Worm (Caenorhabditis elegans) whole organism, L1 larva: ENCODE results near the gene fkh-6.
A peak's percentile ranks its signal among the peaks of the same experiment; 100 is the strongest.

ENCODE experiments used
- C16A3.4 ChIP-seq: fragments of 150-350 bp; optimal IDR thresholded peaks from 2 replicates; lab custom pipeline; 2014; ENCODE audit warnings: missing biosample characterization, missing genetic modification characterization
- C34B4.2 ChIP-seq: sonication (generic microtip); optimal IDR thresholded peaks from 2 replicates; lab custom pipeline; 2017; ENCODE audit warnings: mild to moderate bottlenecking, missing genetic modification characterization, missing compliant biosample characterization
- F16B12.6 ChIP-seq: fragments of 150-350 bp; optimal IDR thresholded peaks from 2 replicates; lab custom pipeline; 2014; ENCODE audit warnings: missing biosample characterization, missing genetic modification characterization
- Y116A8C.19 ChIP-seq: sonication (generic microtip); optimal IDR thresholded peaks from 2 replicates; lab custom pipeline; 2016; ENCODE audit warnings: missing compliant biosample characterization, missing genetic modification characterization, borderline replicate concordance
- alr-1 ChIP-seq: fragments of 200-800 bp; sonication (Bioruptor generic); optimal IDR thresholded peaks from 2 replicates; lab custom pipeline; 2018; ENCODE audit warnings: borderline replicate concordance, mild to moderate bottlenecking, missing genetic modification characterization, missing compliant biosample characterization
- ama-1 ChIP-seq: fragments of 150-350 bp; optimal IDR thresholded peaks from 2 replicates; lab custom pipeline; 2014
- blmp-1 ChIP-seq: fragments of 150-350 bp; optimal IDR thresholded peaks from 2 replicates; lab custom pipeline; 2014; ENCODE audit warnings: missing biosample characterization, missing genetic modification characterization
- ceh-63 ChIP-seq: fragments of 200-800 bp; sonication (Bioruptor generic); optimal IDR thresholded peaks from 2 replicates; lab custom pipeline; 2018; ENCODE audit warnings: mild to moderate bottlenecking, missing genetic modification characterization, missing compliant biosample characterization
- ceh-82 ChIP-seq, 3 experiments: fragments of 150-350 bp in 1 of 3; sonication (generic microtip) in 2 of 3; optimal IDR thresholded peaks; 2 replicates each; lab custom pipeline; 2014 to 2017; ENCODE audit warnings: missing biosample characterization in 3 of 3, missing genetic modification characterization in 3 of 3
- ceh-88 ChIP-seq: fragments of 200-800 bp; sonication (Bioruptor generic); IDR thresholded peaks from 2 replicates; pipeline ENCODE4 v1.3.6; 2022; ENCODE audit warnings: missing genetic modification characterization, missing compliant biosample characterization
- ceh-90 ChIP-seq: sonication (generic microtip); optimal IDR thresholded peaks from 2 replicates; lab custom pipeline; 2016; ENCODE audit warnings: missing genetic modification characterization, missing compliant biosample characterization
- ces-1 ChIP-seq: fragments of 150-350 bp; optimal IDR thresholded peaks from 2 replicates; lab custom pipeline; 2014; ENCODE audit warnings: missing biosample characterization, missing genetic modification reagents, missing genetic modification characterization
- dpl-1 ChIP-seq, 3 experiments: fragments of 150-350 bp in 2 of 3; sonication (generic microtip) in 1 of 3; optimal IDR thresholded peaks; 2 replicates each; lab custom pipeline; 2014 to 2017; ENCODE audit warnings: missing biosample characterization in 3 of 3, missing genetic modification characterization in 3 of 3, missing genetic modification reagents in 3 of 3
- efl-1 ChIP-seq, 4 experiments: fragments of 150-350 bp; optimal IDR thresholded peaks in 3 of 4; peaks in 1 of 4; 1 replicate in 1 of 4; 2 replicates in 3 of 4; lab custom pipeline; 2014; ENCODE audit warnings: missing biosample characterization in 2 of 4, missing genetic modification characterization in 2 of 4, missing genetic modification reagents in 2 of 4
- efl-3 ChIP-seq: fragments of 200-800 bp; sonication (Bioruptor generic); optimal IDR thresholded peaks from 2 replicates; lab custom pipeline; 2018; ENCODE audit warnings: mild to moderate bottlenecking, missing genetic modification characterization, missing compliant biosample characterization
- elt-3 ChIP-seq, 6 experiments: fragments of 150-350 bp in 1 of 6; sonication (generic microtip); optimal IDR thresholded peaks; 2 replicates each; lab custom pipeline; 2017 to 2018; ENCODE audit warnings: missing biosample characterization in 6 of 6, missing genetic modification characterization in 6 of 6, inconsistent platforms in 1 of 6
- fkh-10 ChIP-seq: sonication (generic microtip); optimal IDR thresholded peaks from 2 replicates; lab custom pipeline; 2017; ENCODE audit warnings: missing biosample characterization, missing genetic modification reagents, missing genetic modification characterization
- fkh-4 ChIP-seq: sonication (generic microtip); optimal IDR thresholded peaks from 2 replicates; lab custom pipeline; 2016; ENCODE audit warnings: missing compliant biosample characterization, missing genetic modification characterization, borderline replicate concordance
- hpl-2 ChIP-seq: fragments of 150-350 bp; optimal IDR thresholded peaks from 2 replicates; lab custom pipeline; 2014; ENCODE audit warnings: missing biosample characterization, missing genetic modification reagents, missing genetic modification characterization
- irx-1 ChIP-seq: sonication (generic microtip); optimal IDR thresholded peaks from 2 replicates; lab custom pipeline; 2016; ENCODE audit warnings: missing genetic modification characterization, missing compliant biosample characterization
- lin-14 ChIP-seq: fragments of 200-800 bp; sonication (Bioruptor generic); optimal IDR thresholded peaks from 2 replicates; lab custom pipeline; 2018; ENCODE audit warnings: mild to moderate bottlenecking, missing genetic modification characterization, moderate library complexity, missing compliant biosample characterization
- lin-15B ChIP-seq: fragments of 150-350 bp; sonication (generic microtip); optimal IDR thresholded peaks from 3 replicates; lab custom pipeline; 2014; ENCODE audit warnings: missing biosample characterization, missing genetic modification characterization
- lin-35 ChIP-seq, 2 experiments: fragments of 150-350 bp; optimal IDR thresholded peaks; 2 replicates each; lab custom pipeline; 2014; ENCODE audit warnings: missing biosample characterization in 2 of 2, missing genetic modification characterization in 2 of 2, missing genetic modification reagents in 2 of 2
- lsy-2 ChIP-seq, 2 experiments: fragments of 150-350 bp; optimal IDR thresholded peaks; 2 replicates each; lab custom pipeline; 2014; ENCODE audit warnings: missing biosample characterization in 2 of 2, missing genetic modification characterization in 2 of 2
- mef-2 ChIP-seq: fragments of 150-350 bp; optimal IDR thresholded peaks from 2 replicates; lab custom pipeline; 2014; ENCODE audit warnings: missing biosample characterization, missing genetic modification characterization
- nhr-19 ChIP-seq: fragments of 200-800 bp; sonication (Bioruptor generic); conservative IDR thresholded peaks from 2 replicates; pipeline ENCODE4 v1.3.6; 2022; ENCODE audit warnings: missing genetic modification characterization, missing compliant biosample characterization
- nhr-20 ChIP-seq: sonication (generic microtip); optimal IDR thresholded peaks from 2 replicates; lab custom pipeline; 2016; ENCODE audit warnings: mild to moderate bottlenecking, missing genetic modification characterization, missing compliant biosample characterization
- nhr-28 ChIP-seq: fragments of 150-350 bp; optimal IDR thresholded peaks from 2 replicates; lab custom pipeline; 2014; ENCODE audit warnings: missing biosample characterization, missing genetic modification characterization
- nhr-71 ChIP-seq: sonication (generic microtip); optimal IDR thresholded peaks from 2 replicates; lab custom pipeline; 2016; ENCODE audit warnings: mild to moderate bottlenecking, missing genetic modification characterization, moderate library complexity, missing compliant biosample characterization
- nhr-84 ChIP-seq: sonication (generic microtip); optimal IDR thresholded peaks from 2 replicates; lab custom pipeline; 2017; ENCODE audit warnings: missing biosample characterization, missing genetic modification characterization
- nhr-85 ChIP-seq: sonication (generic microtip); peaks from one replicate; lab custom pipeline; 2016; ENCODE audit warnings: missing genetic modification characterization, inconsistent platforms, missing compliant biosample characterization
- rnt-1 ChIP-seq: sonication (generic microtip); optimal IDR thresholded peaks from 2 replicates; lab custom pipeline; 2016; ENCODE audit warnings: mild to moderate bottlenecking, missing genetic modification characterization, moderate library complexity, missing compliant biosample characterization
- skn-1 ChIP-seq: fragments of 150-350 bp; optimal IDR thresholded peaks from 2 replicates; lab custom pipeline; 2014; ENCODE audit warnings: missing biosample characterization, missing genetic modification characterization
- snu-23 ChIP-seq: sonication (generic microtip); optimal IDR thresholded peaks from 2 replicates; lab custom pipeline; 2016; ENCODE audit warnings: missing genetic modification characterization, missing compliant biosample characterization
- sox-4 ChIP-seq: sonication (generic microtip); optimal IDR thresholded peaks from 2 replicates; lab custom pipeline; 2016; ENCODE audit warnings: missing genetic modification characterization, missing compliant biosample characterization
- sup-37 ChIP-seq: fragments of 200-800 bp; sonication (Bioruptor generic); optimal IDR thresholded peaks from 2 replicates; lab custom pipeline; 2018; ENCODE audit warnings: mild to moderate bottlenecking, missing genetic modification characterization, missing compliant biosample characterization
- unc-62 ChIP-seq: fragments of 150-350 bp; optimal IDR thresholded peaks from 2 replicates; lab custom pipeline; 2014; ENCODE audit warnings: missing biosample characterization, missing genetic modification reagents, missing genetic modification characterization

fkh-6 gene

ce11 chrII:4409650-4410049 lies 26.4 kb upstream of the fkh-6 start:
- TF ChIP-seq lin-15B (tag; lab: Kevin White, UChicago) (no peak), sox-4 (tag; lab: Kevin White, UChicago) (no peak)

- TF ChIP-seq alr-1 (tag; lab: Kevin White, UChicago) (no peak), rnt-1 (tag; lab: Kevin White, UChicago) (no peak), ceh-88 (GFP tag; lab: Robert Waterston, UW) (no peak)
Observed at ce11 chrII:4405358-4405757, 22.2 kb upstream of the fkh-6 start, which contains the start of gene ZK430.5. Gene ZK430.5 (plus strand): TSS chrII:4405658.

- no peak for TF ChIP-seq unc-62
- no peak for TF ChIP-seq nhr-84
- TF ChIP-seq blmp-1 (tag; lab: Kevin White, UChicago), result peak; percentile 48
Observed at ce11 chrII:4394438-4394837, 11.2 kb upstream of the fkh-6 start.

ce11 chrII:4392526-4393057 lies 9.4 kb upstream of the fkh-6 start, which contains the start of gene mlt-7:
Gene mlt-7 (plus strand): TSS chrII:4393007.
- TF ChIP-seq ceh-63 (no peak), nhr-85 (tag; lab: Kevin White, UChicago) (peak; percentile 66), mef-2 (tag; lab: Kevin White, UChicago) (no peak), lin-35 (GFP tag; optimal IDR thresholded peaks at IDR 0.05; lab: Kevin White, UChicago) (peak in 1 of 2 experiments; percentile 18), hpl-2 (GFP tag; lab: Kevin White, UChicago) (no peak), C34B4.2 (tag; lab: Kevin White, UChicago) (no peak), nhr-28 (tag; lab: Kevin White, UChicago) (no peak), sup-37 (GFP tag; lab: Kevin White, UChicago) (no peak), lsy-2 (tag; optimal IDR thresholded peaks at IDR 0.05; lab: Kevin White, UChicago) (peak in 1 of 2 experiments; percentile 25), C16A3.4 (no peak), dpl-1 (GFP tag; optimal IDR thresholded peaks at IDR 0.05; lab: Kevin White, UChicago) (peak in 1 of 3 experiments; percentile 12), ama-1 (lab: Kevin White, UChicago) (no peak), lin-14 (GFP tag; lab: Kevin White, UChicago) (peak; percentile 33), efl-3 (no peak), irx-1 (tag; lab: Kevin White, UChicago) (no peak), blmp-1 (tag; lab: Kevin White, UChicago) (peak; percentile 45), elt-3 (tag; optimal IDR thresholded peaks at IDR 0.05; lab: Kevin White, UChicago) (peak in 3 of 6 experiments; percentile 8 to 14 (median 10)), efl-1 (optimal IDR thresholded peaks at IDR 0.05; lab: Kevin White, UChicago) (no peak), efl-1 (GFP tag; optimal IDR thresholded peaks at IDR 0.05 in 1 of 2; lab: Kevin White, UChicago) (no peak), Y116A8C.19 (tag; lab: Kevin White, UChicago) (no peak), ces-1 (GFP tag; lab: Kevin White, UChicago) (no peak), F16B12.6 (tag; lab: Kevin White, UChicago) (no peak)

ce11 chrII:4391072-4391471 lies 7.9 kb upstream of the fkh-6 start:
- TF ChIP-seq Y116A8C.19 (tag; lab: Kevin White, UChicago) (no peak), lin-35 (GFP tag; optimal IDR thresholded peaks at IDR 0.05; lab: Kevin White, UChicago) (peak in 1 of 2 experiments; percentile 5), nhr-85 (tag; lab: Kevin White, UChicago) (peak; percentile 86), snu-23 (GFP tag; lab: Kevin White, UChicago) (peak; percentile 39), nhr-71 (peak; percentile 39), ceh-82 (tag; optimal IDR thresholded peaks at IDR 0.05; lab: Kevin White, UChicago) (no peak), nhr-19 (GFP tag; lab: Robert Waterston, UW) (no peak), fkh-10 (GFP tag; lab: Kevin White, UChicago) (no peak), ceh-90 (no peak), blmp-1 (tag; lab: Kevin White, UChicago) (peak; percentile 74), lin-14 (GFP tag; lab: Kevin White, UChicago) (peak; percentile 52), skn-1 (no peak), fkh-4 (no peak), elt-3 (tag; optimal IDR thresholded peaks at IDR 0.05; lab: Kevin White, UChicago) (peak in 5 of 6 experiments; percentile 5 to 90 (median 76)), nhr-20 (tag; lab: Kevin White, UChicago) (peak; percentile 26)
- TF ChIP-seq, all 84 proteins: peak for 8
